Fruit fly (Drosophila melanogaster) whole organism, embryonic: Measurements from ENCODE around the gene CG14153.

ENCODE experiments used
- ATbp ChIP-seq: fragments of 200-800 bp; sonication (Bioruptor generic); optimal IDR thresholded peaks from 2 replicates; lab custom pipeline; 2017; ENCODE audit warnings: missing biosample characterization, mild to moderate bottlenecking, missing genetic modification characterization, missing genetic modification reagents
- CG10321 ChIP-seq: fragments of 200-800 bp; sonication (Bioruptor generic); IDR thresholded peaks from 2 replicates; pipeline ENCODE4 v1.3.6; 2022; ENCODE audit warnings: missing biosample characterization, missing genetic modification characterization
- CG10366 ChIP-seq: fragments of 200-800 bp; sonication (Bioruptor generic); IDR thresholded peaks from 2 replicates; pipeline ENCODE4 v1.3.6; 2022; ENCODE audit warnings: missing biosample characterization, missing genetic modification characterization
- CG13775 ChIP-seq: fragments of 200-800 bp; sonication (Bioruptor generic); optimal IDR thresholded peaks from 3 replicates; lab custom pipeline; 2017; ENCODE audit warnings: missing biosample characterization, mild to moderate bottlenecking, missing genetic modification characterization
- CG1602 ChIP-seq: fragments of 200-800 bp; sonication (Bioruptor generic); optimal IDR thresholded peaks from 3 replicates; lab custom pipeline; 2016; ENCODE audit warnings: missing biosample characterization, missing genetic modification characterization
- CG17361 ChIP-seq: fragments of 200-800 bp; sonication (Bioruptor generic); IDR thresholded peaks from 3 replicates; pipeline ENCODE4 v1.3.6; 2022; ENCODE audit warnings: missing biosample characterization, missing genetic modification characterization
- CG17612 ChIP-seq: fragments of 200-800 bp; sonication (Bioruptor generic); IDR thresholded peaks from 2 replicates; pipeline ENCODE4 v1.3.6; 2022; ENCODE audit warnings: missing biosample characterization, missing genetic modification characterization
- CG17802 ChIP-seq: fragments of 200-800 bp; sonication (Bioruptor generic); optimal IDR thresholded peaks from 2 replicates; lab custom pipeline; 2018; ENCODE audit warnings: missing biosample characterization, mild to moderate bottlenecking, missing genetic modification characterization, moderate library complexity
- CG2202 ChIP-seq: fragments of 200-800 bp; sonication (Bioruptor generic); optimal IDR thresholded peaks from 2 replicates; lab custom pipeline; 2018; ENCODE audit warnings: missing biosample characterization, mild to moderate bottlenecking, missing genetic modification characterization
- CG3163 ChIP-seq: fragments of 200-800 bp; sonication (Bioruptor generic); optimal IDR thresholded peaks from 3 replicates; lab custom pipeline; 2016; ENCODE audit warnings: missing biosample characterization, missing genetic modification characterization
- CG42726 ChIP-seq: fragments of 200-800 bp; sonication (Bioruptor generic); IDR thresholded peaks from 2 replicates; pipeline ENCODE4 v1.3.6; 2022; ENCODE audit warnings: missing biosample characterization, missing genetic modification characterization; ENCODE audit not compliant: partially characterized antibody
- CG4282 ChIP-seq: fragments of 200-800 bp; sonication (Bioruptor generic); optimal IDR thresholded peaks from 2 replicates; lab custom pipeline; 2016; ENCODE audit warnings: missing biosample characterization, missing genetic modification characterization
- CG4424 ChIP-seq: fragments of 200-800 bp; sonication (Bioruptor generic); optimal IDR thresholded peaks from 3 replicates; lab custom pipeline; 2016; ENCODE audit warnings: missing biosample characterization, missing genetic modification characterization
- CG6854 ChIP-seq: fragments of 200-800 bp; sonication (Bioruptor generic); optimal IDR thresholded peaks from 3 replicates; lab custom pipeline; 2017; ENCODE audit warnings: missing biosample characterization, mild to moderate bottlenecking, missing genetic modification characterization
- CG8281 ChIP-seq: fragments of 200-800 bp; sonication (Bioruptor generic); optimal IDR thresholded peaks from 2 replicates; lab custom pipeline; 2018; ENCODE audit warnings: missing biosample characterization, mild to moderate bottlenecking, missing genetic modification characterization, moderate library complexity
- CG9727 ChIP-seq: fragments of 200-800 bp; sonication (Bioruptor generic); optimal IDR thresholded peaks from 3 replicates; lab custom pipeline; 2017; ENCODE audit warnings: missing biosample characterization, mild to moderate bottlenecking, missing genetic modification characterization
- CoRest ChIP-seq: fragments of 200-800 bp; sonication (Bioruptor generic); optimal IDR thresholded peaks from 3 replicates; lab custom pipeline; 2018; ENCODE audit warnings: missing biosample characterization, mild to moderate bottlenecking, missing genetic modification characterization, moderate library complexity
- Ets65A ChIP-seq: fragments of 200-800 bp; sonication (Bioruptor generic); peaks from one replicate; lab custom pipeline; 2016; ENCODE audit warnings: missing biosample characterization, missing genetic modification characterization
- HLH54F ChIP-seq: fragments of 200-800 bp; sonication (Bioruptor generic); optimal IDR thresholded peaks from 3 replicates; lab custom pipeline; 2016; ENCODE audit warnings: missing biosample characterization, missing genetic modification characterization
- Hand ChIP-seq: fragments of 200-800 bp; sonication (Bioruptor generic); optimal IDR thresholded peaks from 2 replicates; lab custom pipeline; 2017; ENCODE audit warnings: mild to moderate bottlenecking, missing biosample characterization, missing genetic modification reagents, missing genetic modification characterization
- Hmx ChIP-seq: fragments of 200-800 bp; sonication (Bioruptor generic); optimal IDR thresholded peaks from 2 replicates; lab custom pipeline; 2016; ENCODE audit warnings: missing biosample characterization, missing genetic modification characterization
- Jarid2 ChIP-seq: fragments of 200-800 bp; sonication (Bioruptor generic); optimal IDR thresholded peaks from 3 replicates; lab custom pipeline; 2017; ENCODE audit warnings: mild to moderate bottlenecking, missing biosample characterization, missing genetic modification reagents, missing genetic modification characterization
- Neu2 ChIP-seq: fragments of 200-800 bp; sonication (Bioruptor generic); optimal IDR thresholded peaks from 3 replicates; lab custom pipeline; 2016; ENCODE audit warnings: missing biosample characterization, missing genetic modification characterization, borderline replicate concordance
- Rx ChIP-seq: fragments of 200-800 bp; sonication (Bioruptor generic); IDR thresholded peaks from 2 replicates; pipeline ENCODE4 v1.3.6; 2022; ENCODE audit warnings: missing biosample characterization, missing genetic modification characterization
- Sry-β ChIP-seq: fragments of 200-800 bp; sonication (Bioruptor generic); optimal IDR thresholded peaks from 2 replicates; lab custom pipeline; 2018; ENCODE audit warnings: missing biosample characterization, mild to moderate bottlenecking, missing genetic modification characterization, moderate library complexity
- Taf1 ChIP-seq: fragments of 200-800 bp; sonication (Bioruptor generic); IDR thresholded peaks from 2 replicates; pipeline ENCODE4 v1.3.6; 2022; ENCODE audit warnings: missing biosample characterization, missing genetic modification characterization
- ato ChIP-seq: fragments of 200-800 bp; sonication (Bioruptor generic); IDR thresholded peaks from 2 replicates; pipeline ENCODE4 v1.3.6; 2022; ENCODE audit warnings: missing biosample characterization, missing genetic modification characterization; ENCODE audit not compliant: partially characterized antibody
- bbx ChIP-seq: fragments of 200-800 bp; sonication (Bioruptor generic); IDR thresholded peaks from 2 replicates; pipeline ENCODE4 v1.3.6; 2022; ENCODE audit warnings: missing biosample characterization, missing genetic modification characterization; ENCODE audit not compliant: partially characterized antibody
- bigmax ChIP-seq: fragments of 200-800 bp; sonication (Bioruptor generic); optimal IDR thresholded peaks from 2 replicates; lab custom pipeline; 2018; ENCODE audit warnings: missing biosample characterization, mild to moderate bottlenecking, missing genetic modification characterization
- bsh ChIP-seq, 2 experiments: fragments of 200-800 bp; sonication (Bioruptor generic); optimal IDR thresholded peaks; 2 replicates each; lab custom pipeline; 2017 to 2018; ENCODE audit warnings: mild to moderate bottlenecking in 2 of 2, missing biosample characterization in 2 of 2, missing genetic modification characterization in 2 of 2, moderate library complexity in 1 of 2
- caup ChIP-seq: fragments of 200-800 bp; sonication (Bioruptor generic); optimal IDR thresholded peaks from 3 replicates; lab custom pipeline; 2017; ENCODE audit warnings: missing biosample characterization, mild to moderate bottlenecking, missing genetic modification characterization, moderate library complexity; ENCODE audit not compliant: severe bottlenecking
- ci ChIP-seq: fragments of 200-800 bp; sonication (Bioruptor generic); IDR thresholded peaks from 3 replicates; pipeline ENCODE4 v1.3.6; 2022; ENCODE audit warnings: missing biosample characterization, missing genetic modification characterization
- crc ChIP-seq: fragments of 200-800 bp; sonication (Bioruptor generic); optimal IDR thresholded peaks from 2 replicates; lab custom pipeline; 2016; ENCODE audit warnings: missing biosample characterization, missing genetic modification characterization
- danr ChIP-seq: fragments of 200-800 bp; sonication (Bioruptor generic); IDR thresholded peaks from 2 replicates; pipeline ENCODE4 v1.3.6; 2022; ENCODE audit warnings: missing biosample characterization, missing genetic modification characterization
- esg ChIP-seq: fragments of 200-800 bp; sonication (Bioruptor generic); conservative IDR thresholded peaks from 2 replicates; pipeline ENCODE4 v1.3.6; 2022; ENCODE audit warnings: missing biosample characterization, missing genetic modification characterization
- eyg ChIP-seq: fragments of 200-800 bp; sonication (Bioruptor generic); optimal IDR thresholded peaks from 3 replicates; lab custom pipeline; 2016; ENCODE audit warnings: missing biosample characterization, missing genetic modification characterization
- jumu ChIP-seq: fragments of 200-800 bp; sonication (Bioruptor generic); optimal IDR thresholded peaks from 3 replicates; lab custom pipeline; 2016; ENCODE audit warnings: missing biosample characterization, missing genetic modification characterization
- lbe ChIP-seq: fragments of 200-800 bp; sonication (Bioruptor generic); optimal IDR thresholded peaks from 2 replicates; lab custom pipeline; 2016; ENCODE audit warnings: missing biosample characterization, mild to moderate bottlenecking, missing genetic modification characterization
- lola ChIP-seq, 3 experiments: fragments of >200 bp in 2 of 3; fragments of 200-800 bp in 1 of 3; sonication (Bioruptor generic) in 1 of 3; optimal IDR thresholded peaks; 2 replicates each; lab custom pipeline; 2017 to 2019; ENCODE audit warnings: missing biosample characterization in 3 of 3, missing genetic modification characterization in 3 of 3, mild to moderate bottlenecking in 1 of 3, moderate library complexity in 1 of 3
- lov ChIP-seq, 2 experiments: fragments of 200-800 bp in 1 of 2; fragments of >200 bp in 1 of 2; sonication (Bioruptor generic) in 1 of 2; IDR thresholded peaks in 1 of 2; optimal IDR thresholded peaks in 1 of 2; 2 replicates in 1 of 2; 3 replicates in 1 of 2; pipeline versions ENCODE4 v1.3.6 to Lab custom; 2017 to 2022; ENCODE audit warnings: missing biosample characterization in 1 of 2, missing genetic modification characterization in 1 of 2
- mam ChIP-seq: fragments of 200-800 bp; sonication (Bioruptor generic); optimal IDR thresholded peaks from 3 replicates; lab custom pipeline; 2016; ENCODE audit warnings: missing biosample characterization, missing genetic modification characterization
- onecut ChIP-seq: fragments of 200-800 bp; sonication (Bioruptor generic); IDR thresholded peaks from 2 replicates; pipeline ENCODE4 v1.3.6; 2022; ENCODE audit warnings: missing biosample characterization, missing genetic modification characterization
- otp ChIP-seq: fragments of 200-800 bp; sonication (Bioruptor generic); IDR thresholded peaks from 3 replicates; pipeline ENCODE4, ENCODE4 v1.3.6; 2022; ENCODE audit warnings: missing biosample characterization, missing genetic modification characterization
- pb ChIP-seq: fragments of 200-800 bp; sonication (Bioruptor generic); optimal IDR thresholded peaks from 3 replicates; lab custom pipeline; 2016; ENCODE audit warnings: missing biosample characterization, missing genetic modification characterization
- pros ChIP-seq: fragments of 200-800 bp; sonication (Bioruptor generic); optimal IDR thresholded peaks from 3 replicates; lab custom pipeline; 2019; ENCODE audit warnings: missing biosample characterization, mild to moderate bottlenecking, missing genetic modification characterization, moderate library complexity
- sd ChIP-seq: fragments of 200-800 bp; sonication (Bioruptor generic); optimal IDR thresholded peaks from 3 replicates; lab custom pipeline; 2018; ENCODE audit warnings: missing biosample characterization, mild to moderate bottlenecking, missing genetic modification characterization, moderate library complexity
- sna ChIP-seq: fragments of 200-800 bp; sonication (Bioruptor generic); IDR thresholded peaks from 2 replicates; pipeline ENCODE4 v1.3.6; 2022; ENCODE audit warnings: missing biosample characterization, missing genetic modification characterization; ENCODE audit not compliant: partially characterized antibody
- tx ChIP-seq: fragments of 200-800 bp; sonication (Bioruptor generic); optimal IDR thresholded peaks from 2 replicates; lab custom pipeline; 2016; ENCODE audit warnings: missing biosample characterization, missing genetic modification characterization
- unpg ChIP-seq: fragments of 200-800 bp; sonication (Bioruptor generic); optimal IDR thresholded peaks from 3 replicates; lab custom pipeline; 2018; ENCODE audit warnings: missing biosample characterization, mild to moderate bottlenecking, missing genetic modification characterization, moderate library complexity
- zen ChIP-seq: fragments of 200-800 bp; sonication (Bioruptor generic); optimal IDR thresholded peaks from 3 replicates; lab custom pipeline; 2018; ENCODE audit warnings: missing biosample characterization, mild to moderate bottlenecking, missing genetic modification characterization, moderate library complexity

Gene CG14153

DNA sequence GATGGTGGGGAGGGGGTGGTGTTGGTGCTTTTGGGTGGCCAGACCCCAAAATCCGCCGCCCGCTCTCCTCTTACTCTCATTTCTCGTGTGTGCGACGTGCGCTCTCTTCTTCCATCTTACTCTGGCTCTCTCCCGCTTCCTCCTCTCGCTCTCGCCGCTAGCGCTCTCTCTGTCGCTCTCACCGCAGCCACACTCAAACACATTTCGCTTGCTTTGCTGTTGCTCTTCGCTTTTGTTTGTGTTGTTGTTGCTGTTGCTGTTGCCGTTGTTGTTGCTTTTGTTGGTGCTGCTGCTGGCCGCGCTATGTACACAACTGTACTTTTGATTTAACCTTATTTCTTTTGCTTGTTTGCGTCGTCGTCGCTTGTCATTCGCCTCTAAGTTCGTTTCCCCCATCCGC lies 38.5 kb downstream of the CG14153 start (continued):
- peak; percentile 52; the same call in 2 of the 3 replicates for TF ChIP-seq ci (GFP tag; lab: Robert Waterston, UW)
- no peak for TF ChIP-seq crc (GFP tag; lab: Kevin White, UChicago)
- no peak for TF ChIP-seq CG3163 (GFP tag; lab: Kevin White, UChicago)
- no peak for TF ChIP-seq CG2202 (tag; lab: Kevin White, UChicago)
- TF ChIP-seq Sry-β, result no peak
- TF ChIP-seq CG9727, result no peak
- no peak for TF ChIP-seq CG17361 (GFP tag; lab: Robert Waterston, UW)
- no peak for TF ChIP-seq Hmx (GFP tag; lab: Kevin White, UChicago)
- TF ChIP-seq mam (GFP tag; lab: Kevin White, UChicago), result no peak
- no peak for TF ChIP-seq Neu2 (GFP tag; lab: Kevin White, UChicago)
- no peak for TF ChIP-seq lov (optimal IDR thresholded peaks at IDR 0.05; lab: Kevin White, UChicago)
- no peak for TF ChIP-seq lov (GFP tag; IDR thresholded peaks at IDR 0.05; lab: Robert Waterston, UW)
- TF ChIP-seq CG17802, result no peak
- no peak for TF ChIP-seq lola (GFP tag; optimal IDR thresholded peaks at IDR 0.05; lab: Kevin White, UChicago)
- no peak for TF ChIP-seq CG17612
- TF ChIP-seq Hand, result no peak
- no peak for TF ChIP-seq Ets65A (GFP tag; lab: Kevin White, UChicago)
- peak; percentile 20 for TF ChIP-seq lbe (GFP tag; lab: Kevin White, UChicago)
- TF ChIP-seq CG13775 (GFP tag; lab: Kevin White, UChicago), result no peak
- no peak for TF ChIP-seq HLH54F (GFP tag; lab: Kevin White, UChicago)
- TF ChIP-seq jumu (GFP tag; lab: Kevin White, UChicago), result no peak
- no peak for TF ChIP-seq Rx (GFP tag; lab: Robert Waterston, UW)
- TF ChIP-seq zen (tag; lab: Kevin White, UChicago), result no peak
- peak; percentile 30; the same call in 1 of the 2 replicates for TF ChIP-seq sna (GFP tag; lab: Robert Waterston, UW)
- TF ChIP-seq ATbp (GFP tag; lab: Kevin White, UChicago), result peak; percentile 30
- no peak for TF ChIP-seq CG6854 (GFP tag; lab: Kevin White, UChicago)
- peak; percentile 19 for TF ChIP-seq CG4282 (GFP tag; lab: Kevin White, UChicago)
- peak; percentile 10; the same call in 1 of the 2 replicates for TF ChIP-seq ato
- TF ChIP-seq onecut, result peak; percentile 4; the same call in 1 of the 2 replicates
- no peak for TF ChIP-seq eyg
- TF ChIP-seq caup, result no peak
- TF ChIP-seq CG10366 (GFP tag; lab: Robert Waterston, UW), result no peak
- no peak for TF ChIP-seq CoRest
- no peak for TF ChIP-seq CG10321 (GFP tag; lab: Robert Waterston, UW)
- peak; percentile 9 for TF ChIP-seq bigmax (GFP tag; lab: Kevin White, UChicago)
- TF ChIP-seq bbx (GFP tag; lab: Robert Waterston, UW), result no peak; the same call in 1 of the 2 replicates
- no peak for TF ChIP-seq pros
- no peak for TF ChIP-seq tx
- no peak for TF ChIP-seq bsh (GFP tag; optimal IDR thresholded peaks at IDR 0.05; lab: Kevin White, UChicago)
- no peak for TF ChIP-seq pb
- no peak for TF ChIP-seq CG4424 (GFP tag; lab: Kevin White, UChicago)
- no peak; the same call in 2 of the 3 replicates for TF ChIP-seq otp (GFP tag; lab: Robert Waterston, UW)
- no peak for TF ChIP-seq Taf1 (GFP tag; lab: Robert Waterston, UW)
- no peak for TF ChIP-seq Jarid2 (GFP tag; lab: Kevin White, UChicago)
- no peak for TF ChIP-seq danr
- no peak for TF ChIP-seq CG1602 (GFP tag; lab: Kevin White, UChicago)
- no peak for TF ChIP-seq CG42726 (GFP tag; lab: Robert Waterston, UW)
- TF ChIP-seq CG8281 (tag; lab: Kevin White, UChicago), result no peak
- TF ChIP-seq unpg (GFP tag; lab: Kevin White, UChicago), result no peak
- TF ChIP-seq esg (GFP tag; lab: Robert Waterston, UW), result no peak
- TF ChIP-seq sd, result no peak
